Worm (Caenorhabditis elegans) whole organism, L4/young adult: ENCODE measurements around the gene F39F10.2.

Experiments
- W03F9.2 ChIP-seq: fragments of 150-350 bp; optimal IDR thresholded peaks from 2 replicates; lab custom pipeline; 2014; ENCODE audit warnings: missing biosample characterization, missing genetic modification characterization
- him-1 ChIP-seq: sonication (generic microtip); optimal IDR thresholded peaks from 2 replicates; lab custom pipeline; 2016; ENCODE audit warnings: missing genotype, missing genetic modification reagents, missing genetic modification characterization, missing compliant biosample characterization

DNA sequence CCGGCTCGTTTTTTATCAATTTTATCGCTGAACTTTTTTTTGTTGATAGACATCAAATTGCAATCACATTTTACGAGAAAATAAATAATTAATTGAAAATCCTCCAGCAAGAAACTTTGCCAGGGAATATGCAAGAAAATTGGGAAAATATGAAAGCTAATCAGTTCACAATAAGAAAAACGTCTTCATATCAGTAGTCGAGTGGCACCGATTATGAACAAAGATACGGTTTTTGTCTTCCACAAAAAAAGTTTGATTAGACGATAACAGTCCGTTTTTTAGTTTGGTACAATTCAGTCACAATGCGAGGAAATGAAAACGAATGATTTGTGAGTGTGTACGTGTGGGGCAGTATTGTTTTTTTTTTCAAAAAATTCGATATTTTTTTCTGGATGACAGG, 29.7 kb upstream of the F39F10.2 start:
- TF ChIP-seq him-1: no peak
- no peak for TF ChIP-seq W03F9.2 (tag; lab: Kevin White, UChicago)
